Worm (Caenorhabditis elegans): ENCODE results near the gene rpn-13.
A peak's percentile ranks its signal among the peaks of the same experiment; 100 is the strongest.

ce11 chrIII:6373850-6374474, 32.2 kb upstream of the rpn-13 start:
- TF ChIP-seq zag-1 (tag; optimal IDR thresholded peaks at IDR 0.05), result no peak
- peak; percentile 0 for TF ChIP-seq nhr-77 (tag; optimal IDR thresholded peaks at IDR 0.05)
- no peak for TF ChIP-seq nhr-90 (tag; optimal IDR thresholded peaks at IDR 0.05; ENCODE audit: poor library complexity)
- TF ChIP-seq mdl-1 (tag; optimal IDR thresholded peaks at IDR 0.05), result no peak
- peak; percentile 42 for TF ChIP-seq aly-2 (tag; optimal IDR thresholded peaks at IDR 0.05)
- no peak for TF ChIP-seq nhr-76 (tag; optimal IDR thresholded peaks at IDR 0.05)
- TF ChIP-seq sox-4 (tag; optimal IDR thresholded peaks at IDR 0.05), result no peak
- TF ChIP-seq skn-1 (tag; optimal IDR thresholded peaks at IDR 0.05), result no peak
- TF ChIP-seq nhr-237 (tag; optimal IDR thresholded peaks at IDR 0.05), result no peak
- no peak for TF ChIP-seq sptf-1 (tag; optimal IDR thresholded peaks at IDR 0.05)
- TF ChIP-seq C34B4.2 (tag; optimal IDR thresholded peaks at IDR 0.05), result no peak
- TF ChIP-seq aha-1 (tag; optimal IDR thresholded peaks at IDR 0.05), result no peak
- TF ChIP-seq isw-1 (GFP tag; IDR thresholded peaks at IDR 0.05), result no peak
- no peak for TF ChIP-seq unc-62 (GFP tag; optimal IDR thresholded peaks at IDR 0.05)
